Worm (Caenorhabditis elegans) whole organism, midembryonic: Measurements from ENCODE around the gene ife-3.

ENCODE experiments used
- flt-1 ChIP-seq: fragments of 200-800 bp; sonication (Bioruptor generic); IDR thresholded peaks from 2 replicates; pipeline ENCODE4 v1.3.6; 2022; ENCODE audit warnings: missing genetic modification characterization, missing compliant biosample characterization
- klf-2 ChIP-seq: fragments of 200-800 bp; sonication (Bioruptor generic); conservative IDR thresholded peaks from 2 replicates; pipeline ENCODE4 v1.3.6; 2022; ENCODE audit warnings: missing genetic modification reagents, missing genetic modification characterization, missing compliant biosample characterization
- med-1 ChIP-seq: sonication (generic microtip); optimal IDR thresholded peaks from 2 replicates; lab custom pipeline; 2017; ENCODE audit warnings: missing genetic modification characterization, mild to moderate bottlenecking, missing compliant biosample characterization, antibody characterized with exemption, missing genetic modification reagents; ENCODE audit not compliant: insufficient read depth
- ref-1 ChIP-seq: fragments of 200-800 bp; sonication (Bioruptor generic); conservative IDR thresholded peaks from 2 replicates; pipeline ENCODE4 v1.3.6; 2022; ENCODE audit warnings: missing genetic modification reagents, missing genetic modification characterization, missing compliant biosample characterization

The ife-3 gene

DNA sequence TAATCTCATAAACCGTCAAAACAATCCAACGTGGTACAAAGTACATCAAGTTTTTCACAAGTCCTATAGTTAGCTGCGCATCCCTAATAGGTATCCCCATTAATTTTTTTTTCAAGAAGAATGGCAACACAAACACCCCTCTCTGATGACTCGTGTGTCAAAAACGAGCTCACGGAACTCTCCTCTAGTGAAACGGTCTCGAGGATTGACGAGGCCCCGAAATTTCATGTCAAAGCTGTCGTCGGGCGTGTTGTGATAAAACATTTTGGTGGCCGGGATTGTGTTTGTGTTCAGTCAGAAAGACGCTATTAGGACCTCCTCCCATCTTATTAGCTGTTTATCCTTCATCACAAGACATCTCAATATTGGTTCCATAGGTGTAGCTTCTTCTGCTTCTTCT, 6.3 kb downstream of the ife-3 start, which contains the start of gene idpp-2:
TSS of gene idpp-2 (plus strand) at position 301 of the 400 bp plus-strand sequence.
- TF ChIP-seq klf-2 (GFP tag; lab: Robert Waterston, UW) = no peak
- TF ChIP-seq flt-1 (GFP tag; lab: Robert Waterston, UW) = no peak
- TF ChIP-seq med-1 (GFP tag; lab: Kevin White, UChicago) = no peak
- no peak for TF ChIP-seq ref-1 (GFP tag; lab: Robert Waterston, UW)
